Fruit fly (Drosophila melanogaster): ENCODE measurements around the gene CG32262.

Gene CG32262

dm6 chr3L:3845815-3846375 is 35.9 kb upstream of the CG32262 start, which contains the start of gene Awh (continued):
- TF ChIP-seq Nf-YA (GFP tag; IDR thresholded peaks at IDR 0.05) (peak; percentile 74), cad (GFP tag; optimal IDR thresholded peaks at IDR 0.05) (no peak), CG12769 (tag; optimal IDR thresholded peaks at IDR 0.05) (no peak), vnd (GFP tag; IDR thresholded peaks at IDR 0.05; ENCODE audit: partially characterized antibody) (no peak), CG17186 (GFP tag; optimal IDR thresholded peaks at IDR 0.05) (no peak), bab2 (GFP tag; optimal IDR thresholded peaks at IDR 0.05) (no peak), sqz (GFP tag; optimal IDR thresholded peaks at IDR 0.05) (no peak), CG2199 (GFP tag; IDR thresholded peaks at IDR 0.05) (no peak), insv (GFP tag; optimal IDR thresholded peaks at IDR 0.05) (no peak), slp2 (GFP tag; optimal IDR thresholded peaks at IDR 0.05) (no peak), esg (GFP tag; conservative IDR thresholded peaks at IDR 0.05) (no peak), CG4707 (GFP tag; optimal IDR thresholded peaks at IDR 0.05) (no peak), CG8388 (GFP tag; optimal IDR thresholded peaks at IDR 0.05) (no peak), Drgx (GFP tag; IDR thresholded peaks at IDR 0.05) (no peak), fd3F (GFP tag; optimal IDR thresholded peaks at IDR 0.05) (no peak), ham (GFP tag; IDR thresholded peaks at IDR 0.05) (no peak), Antp (GFP tag; optimal IDR thresholded peaks at IDR 0.05) (no peak), C15 (GFP tag; IDR thresholded peaks at IDR 0.05) (no peak), CrebB (tag; optimal IDR thresholded peaks at IDR 0.05) (no peak), dati (GFP tag; IDR thresholded peaks at IDR 0.05) (no peak), luna (GFP tag; optimal IDR thresholded peaks at IDR 0.05) (no peak), CG4424 (GFP tag; optimal IDR thresholded peaks at IDR 0.05) (no peak), CG9609 (GFP tag; optimal IDR thresholded peaks at IDR 0.05) (no peak), CG18476 (GFP tag; optimal IDR thresholded peaks at IDR 0.05) (no peak), yki (optimal IDR thresholded peaks at IDR 0.05) (no peak), CG3726 (GFP tag; IDR thresholded peaks at IDR 0.05) (no peak), CG32532 (GFP tag; IDR thresholded peaks at IDR 0.05) (peak; percentile 37; the same call in 1 of the 2 replicates), Eip74EF (GFP tag; optimal IDR thresholded peaks at IDR 0.05) (no peak), CG2678 (tag; optimal IDR thresholded peaks at IDR 0.05) (no peak), CG6683 (GFP tag; optimal IDR thresholded peaks at IDR 0.05) (no peak), pan (optimal IDR thresholded peaks at IDR 0.05) (no peak), pan (GFP tag; optimal IDR thresholded peaks at IDR 0.05 in 1 of 2, IDR thresholded peaks at IDR 0.05 in 1 of 2) (no peak), Lim3 (GFP tag; IDR thresholded peaks at IDR 0.05) (no peak), odd (GFP tag; optimal IDR thresholded peaks at IDR 0.05) (no peak), pb (GFP tag; optimal IDR thresholded peaks at IDR 0.05) (no peak), CG14050 (GFP tag; IDR thresholded peaks at IDR 0.05) (no peak), B-H2 (GFP tag; optimal IDR thresholded peaks at IDR 0.05) (no peak), CG6854 (GFP tag; optimal IDR thresholded peaks at IDR 0.05) (no peak), trem (tag; optimal IDR thresholded peaks at IDR 0.05) (no peak), Hmx (GFP tag; optimal IDR thresholded peaks at IDR 0.05) (no peak), CG4820 (GFP tag; optimal IDR thresholded peaks at IDR 0.05) (no peak), CG17912 (GFP tag; optimal IDR thresholded peaks at IDR 0.05) (no peak), pho (GFP tag; optimal IDR thresholded peaks at IDR 0.05) (no peak), CG10147 (GFP tag; optimal IDR thresholded peaks at IDR 0.05) (no peak), p53 (GFP tag; optimal IDR thresholded peaks at IDR 0.05) (no peak), chif (GFP tag; optimal IDR thresholded peaks at IDR 0.05) (no peak), Gsc (GFP tag; IDR thresholded peaks at IDR 0.05) (no peak), schlank (tag; optimal IDR thresholded peaks at IDR 0.05) (no peak), CG32767 (GFP tag; IDR thresholded peaks at IDR 0.05) (no peak; the same call in 1 of the 2 replicates), peb (GFP tag; IDR thresholded peaks at IDR 0.05) (no peak), lola (GFP tag; optimal IDR thresholded peaks at IDR 0.05) (no peak), Trl (optimal IDR thresholded peaks at IDR 0.05) (peak in 1 of 2 experiments; percentile 8), Trl (GFP tag; optimal IDR thresholded peaks at IDR 0.05) (no peak)
